Worm (Caenorhabditis elegans) whole organism, L2 larva: ENCODE measurements around the gene T26G10.3.

ENCODE experiments used
- C34F6.9 ChIP-seq: fragments of 150-350 bp; optimal IDR thresholded peaks from 2 replicates; lab custom pipeline; 2014; ENCODE audit warnings: missing biosample characterization, missing genetic modification characterization
- F13H6.1 ChIP-seq: sonication (generic microtip); optimal IDR thresholded peaks from 2 replicates; lab custom pipeline; 2016; ENCODE audit warnings: missing genetic modification characterization, missing compliant biosample characterization
- R02D3.7 ChIP-seq: fragments of 150-350 bp; optimal IDR thresholded peaks from 2 replicates; lab custom pipeline; 2014; ENCODE audit warnings: missing biosample characterization, missing genetic modification characterization
- Y55F3AM.14 ChIP-seq: fragments of 200-800 bp; sonication (Bioruptor generic); optimal IDR thresholded peaks from 2 replicates; lab custom pipeline; 2018; ENCODE audit warnings: mild to moderate bottlenecking, missing genetic modification characterization, missing compliant biosample characterization
- ZK546.5 ChIP-seq: sonication (generic microtip); optimal IDR thresholded peaks from 2 replicates; lab custom pipeline; 2017; ENCODE audit warnings: missing biosample characterization, missing genetic modification characterization
- alr-1 ChIP-seq: fragments of 150-350 bp; optimal IDR thresholded peaks from 2 replicates; lab custom pipeline; 2014; ENCODE audit warnings: missing biosample characterization, missing genetic modification characterization
- ama-1 ChIP-seq: fragments of 150-350 bp; optimal IDR thresholded peaks from 2 replicates; lab custom pipeline; 2018; ENCODE audit warnings: inconsistent platforms
- blmp-1 ChIP-seq: sonication (generic microtip); optimal IDR thresholded peaks from 2 replicates; lab custom pipeline; 2017; ENCODE audit warnings: missing genetic modification characterization, mild to moderate bottlenecking, missing compliant biosample characterization, antibody characterized with exemption, moderate library complexity; ENCODE audit not compliant: insufficient read depth
- ceh-16 ChIP-seq: fragments of 150-350 bp; optimal IDR thresholded peaks from 2 replicates; lab custom pipeline; 2014; ENCODE audit warnings: missing biosample characterization, missing genetic modification characterization
- ceh-82 ChIP-seq: fragments of 150-350 bp; optimal IDR thresholded peaks from 2 replicates; lab custom pipeline; 2014; ENCODE audit warnings: missing biosample characterization, missing genetic modification characterization
- crh-2 ChIP-seq: sonication (generic microtip); optimal IDR thresholded peaks from 2 replicates; lab custom pipeline; 2017; ENCODE audit warnings: missing biosample characterization, missing genetic modification characterization
- dmd-4 ChIP-seq: sonication (generic microtip); optimal IDR thresholded peaks from 2 replicates; lab custom pipeline; 2017; ENCODE audit warnings: missing biosample characterization, missing genetic modification characterization
- egl-27 ChIP-seq: sonication (generic microtip); optimal IDR thresholded peaks from 3 replicates; lab custom pipeline; 2017; ENCODE audit warnings: missing biosample characterization, missing genetic modification reagents, missing genetic modification characterization
- elt-1 ChIP-seq: fragments of 150-350 bp; optimal IDR thresholded peaks from 2 replicates; lab custom pipeline; 2014; ENCODE audit warnings: missing biosample characterization, missing genetic modification characterization
- elt-3 ChIP-seq: sonication (generic microtip); optimal IDR thresholded peaks from 2 replicates; lab custom pipeline; 2017; ENCODE audit warnings: missing biosample characterization, missing genetic modification characterization
- fos-1 ChIP-seq: fragments of 150-350 bp; optimal IDR thresholded peaks from 2 replicates; lab custom pipeline; 2014; ENCODE audit warnings: missing biosample characterization, missing genetic modification characterization
- gmeb-1 ChIP-seq: fragments of 150-350 bp; optimal IDR thresholded peaks from 2 replicates; lab custom pipeline; 2014; ENCODE audit warnings: missing biosample characterization, missing genetic modification characterization
- lin-11 ChIP-seq: fragments of 150-350 bp; sonication (generic microtip); optimal IDR thresholded peaks from 2 replicates; lab custom pipeline; 2014; ENCODE audit warnings: missing biosample characterization, missing genetic modification characterization, inconsistent platforms, mixed read lengths
- lin-13 ChIP-seq: fragments of 150-350 bp; optimal IDR thresholded peaks from 2 replicates; lab custom pipeline; 2014; ENCODE audit warnings: missing biosample characterization, missing genetic modification reagents, missing genetic modification characterization
- lin-39 ChIP-seq: fragments of 150-350 bp; optimal IDR thresholded peaks from 2 replicates; lab custom pipeline; 2014; ENCODE audit warnings: missing biosample characterization, missing genetic modification reagents, missing genetic modification characterization
- lsy-2 ChIP-seq, 2 experiments: fragments of 150-350 bp in 1 of 2; sonication (generic microtip) in 1 of 2; optimal IDR thresholded peaks; 2 replicates each; lab custom pipeline; 2014 to 2017; ENCODE audit warnings: missing biosample characterization in 2 of 2, missing genetic modification characterization in 2 of 2
- mab-5 ChIP-seq: fragments of 150-350 bp; optimal IDR thresholded peaks from 2 replicates; lab custom pipeline; 2014; ENCODE audit warnings: missing biosample characterization, missing genetic modification characterization
- mbf-1 ChIP-seq: sonication (generic microtip); optimal IDR thresholded peaks from 2 replicates; lab custom pipeline; 2017; ENCODE audit warnings: missing biosample characterization, missing genetic modification characterization
- mdl-1 ChIP-seq, 2 experiments: fragments of 150-350 bp in 1 of 2; sonication (generic microtip) in 1 of 2; optimal IDR thresholded peaks; 2 replicates each; lab custom pipeline; 2017; ENCODE audit warnings: missing biosample characterization in 2 of 2, missing genetic modification characterization in 2 of 2
- nhr-10 ChIP-seq: sonication (generic microtip); optimal IDR thresholded peaks from 2 replicates; lab custom pipeline; 2017; ENCODE audit warnings: missing biosample characterization, missing genetic modification characterization
- nhr-12 ChIP-seq: fragments of 150-350 bp; optimal IDR thresholded peaks from 2 replicates; lab custom pipeline; 2014; ENCODE audit warnings: missing biosample characterization, missing genetic modification characterization
- nhr-129 ChIP-seq: fragments of 150-350 bp; optimal IDR thresholded peaks from 2 replicates; lab custom pipeline; 2014; ENCODE audit warnings: missing biosample characterization, missing genetic modification characterization
- nhr-21 ChIP-seq: fragments of 150-350 bp; optimal IDR thresholded peaks from 2 replicates; lab custom pipeline; 2014; ENCODE audit warnings: missing biosample characterization, missing genetic modification characterization
- nhr-23 ChIP-seq: fragments of 150-350 bp; optimal IDR thresholded peaks from 2 replicates; lab custom pipeline; 2014; ENCODE audit warnings: missing biosample characterization, missing genetic modification reagents, missing genetic modification characterization
- nhr-237 ChIP-seq: fragments of 150-350 bp; optimal IDR thresholded peaks from 2 replicates; lab custom pipeline; 2014; ENCODE audit warnings: missing biosample characterization, missing genetic modification characterization
- nhr-6 ChIP-seq: fragments of 150-350 bp; optimal IDR thresholded peaks from 2 replicates; lab custom pipeline; 2014; ENCODE audit warnings: missing biosample characterization, missing genetic modification characterization
- nhr-77 ChIP-seq: fragments of 150-350 bp; optimal IDR thresholded peaks from 2 replicates; lab custom pipeline; 2014; ENCODE audit warnings: missing biosample characterization, missing genetic modification characterization
- sem-4 ChIP-seq: fragments of 150-350 bp; optimal IDR thresholded peaks from 2 replicates; lab custom pipeline; 2014; ENCODE audit warnings: missing biosample characterization, missing genetic modification reagents, missing genetic modification characterization
- skn-1 ChIP-seq: sonication (generic microtip); optimal IDR thresholded peaks from 2 replicates; lab custom pipeline; 2017; ENCODE audit warnings: missing biosample characterization, missing genetic modification characterization
- sma-3 ChIP-seq: sonication (generic microtip); optimal IDR thresholded peaks from 2 replicates; lab custom pipeline; 2016; ENCODE audit warnings: missing genetic modification reagents, missing genetic modification characterization, missing compliant biosample characterization
- unc-39 ChIP-seq: fragments of 150-350 bp; optimal IDR thresholded peaks from 2 replicates; lab custom pipeline; 2014; ENCODE audit warnings: missing biosample characterization, missing genetic modification characterization
- unc-55 ChIP-seq: fragments of 150-350 bp; sonication (generic microtip); optimal IDR thresholded peaks from 3 replicates; lab custom pipeline; 2014; ENCODE audit warnings: missing biosample characterization, missing genetic modification reagents, missing genetic modification characterization
- unc-62 ChIP-seq: fragments of 150-350 bp; optimal IDR thresholded peaks from 2 replicates; lab custom pipeline; 2014; ENCODE audit warnings: missing biosample characterization, missing genetic modification reagents, missing genetic modification characterization
- zag-1 ChIP-seq: fragments of 150-350 bp; optimal IDR thresholded peaks from 2 replicates; lab custom pipeline; 2014; ENCODE audit warnings: missing biosample characterization, missing genetic modification characterization
- ztf-1 ChIP-seq: fragments of 200-800 bp; sonication (Bioruptor generic); conservative IDR thresholded peaks from 2 replicates; pipeline ENCODE4 v1.3.6; 2022; ENCODE audit warnings: missing genetic modification characterization, missing compliant biosample characterization
- ztf-11 ChIP-seq: sonication (generic microtip); optimal IDR thresholded peaks from 2 replicates; lab custom pipeline; 2017; ENCODE audit warnings: missing biosample characterization, missing genetic modification characterization

The T26G10.3 gene

ce11 chrIII:9454730-9455129 lies 41.5 kb upstream of the T26G10.3 start:
- TF ChIP-seq nhr-12 (tag; lab: Kevin White, UChicago) = no peak
- no peak for TF ChIP-seq nhr-21 (tag; lab: Kevin White, UChicago)
- TF ChIP-seq nhr-23 = no peak
- peak; percentile 58 for TF ChIP-seq blmp-1 (tag; lab: Kevin White, UChicago)
- TF ChIP-seq elt-3 (tag; lab: Kevin White, UChicago) = no peak
- peak; percentile 30 for TF ChIP-seq unc-55
- no peak for TF ChIP-seq lin-11 (tag; lab: Kevin White, UChicago)

DNA sequence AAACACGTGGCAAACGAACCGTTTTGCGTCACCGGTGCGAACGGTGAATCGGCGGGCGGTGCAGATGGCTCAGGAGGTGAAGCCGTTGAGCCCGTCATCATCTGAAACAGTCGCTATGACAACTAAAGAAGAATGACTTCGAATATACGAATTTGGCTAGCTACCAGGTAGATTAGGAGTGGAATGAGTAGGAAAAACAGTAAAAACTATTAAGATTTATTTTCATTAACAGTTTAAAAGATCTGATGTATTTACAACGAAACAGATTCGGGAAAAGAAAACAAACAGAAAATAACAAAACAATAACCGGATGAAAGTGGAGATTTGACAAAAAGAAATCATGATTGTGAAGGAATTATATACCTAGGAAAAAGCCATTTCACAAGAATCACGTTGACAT lies 40.7 kb upstream of the T26G10.3 start, which contains the start of gene F54C8.7:
Gene F54C8.7, minus strand, starts transcription at position 101 of the 400 bp plus-strand sequence.
- TF ChIP-seq sma-3 (GFP tag; lab: Kevin White, UChicago) (no peak), C34F6.9 (tag; lab: Kevin White, UChicago) (no peak), lin-13 (GFP tag; lab: Kevin White, UChicago) (no peak), mdl-1 (tag; optimal IDR thresholded peaks at IDR 0.05; lab: Kevin White, UChicago) (no peak), ceh-16 (tag; lab: Kevin White, UChicago) (no peak), blmp-1 (tag; lab: Kevin White, UChicago) (no peak), unc-39 (no peak), nhr-129 (tag; lab: Kevin White, UChicago) (no peak), mab-5 (tag; lab: Kevin White, UChicago) (no peak), fos-1 (no peak), nhr-10 (tag; lab: Kevin White, UChicago) (no peak)
- TF ChIP-seq, all 48 proteins: peak for 0

DNA sequence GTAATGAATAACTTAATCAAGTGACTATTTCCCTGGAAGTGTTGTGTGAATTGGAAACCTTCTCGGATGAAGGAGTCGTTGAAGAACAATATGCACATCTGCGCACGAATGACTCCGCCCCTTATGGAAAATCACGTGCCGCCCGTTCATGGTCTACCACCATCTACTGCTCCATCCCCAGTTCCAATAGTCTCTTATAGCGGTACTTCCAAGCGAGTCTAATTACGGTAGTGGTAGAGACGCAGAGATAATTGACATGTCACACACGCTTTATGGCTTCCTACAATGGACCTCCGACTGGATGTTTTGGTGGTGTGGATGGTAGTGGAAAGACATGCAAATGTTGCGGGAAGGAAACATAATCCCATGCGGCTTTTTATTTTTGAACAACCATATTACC lies 37.7 kb upstream of the T26G10.3 start:
- TF ChIP-seq ztf-1 (GFP tag; lab: Robert Waterston, UW) = no peak
- TF ChIP-seq mbf-1 = no peak
- no peak for TF ChIP-seq unc-55
- TF ChIP-seq C34F6.9 (tag; lab: Kevin White, UChicago) = peak; percentile 65
- no peak for TF ChIP-seq alr-1 (tag; lab: Kevin White, UChicago)
- no peak for TF ChIP-seq gmeb-1 (tag; lab: Kevin White, UChicago)
- no peak for TF ChIP-seq blmp-1 (tag; lab: Kevin White, UChicago)
- TF ChIP-seq nhr-10 (tag; lab: Kevin White, UChicago) = no peak
- TF ChIP-seq lsy-2 (tag; optimal IDR thresholded peaks at IDR 0.05; lab: Kevin White, UChicago) = peak in 1 of 2 experiments; percentile 18
- no peak for TF ChIP-seq nhr-6 (tag; lab: Kevin White, UChicago)
- TF ChIP-seq unc-39 = no peak
- TF ChIP-seq nhr-129 (tag; lab: Kevin White, UChicago) = peak; percentile 42

ce11 chrIII:9449831-9450230 lies 36.6 kb upstream of the T26G10.3 start, which contains the start of gene F54C8.6:
TSS of gene F54C8.6 (minus strand) at chrIII:9449931.
- TF ChIP-seq nhr-21 (tag; lab: Kevin White, UChicago) = no peak
- TF ChIP-seq alr-1 (tag; lab: Kevin White, UChicago) = no peak
- TF ChIP-seq ceh-16 (tag; lab: Kevin White, UChicago) = no peak
- no peak for TF ChIP-seq skn-1 (tag; lab: Kevin White, UChicago)
- no peak for TF ChIP-seq crh-2 (tag; lab: Kevin White, UChicago)
- no peak for TF ChIP-seq mab-5 (tag; lab: Kevin White, UChicago)
- no peak for TF ChIP-seq ama-1 (lab: Kevin White, UChicago)
- no peak for TF ChIP-seq nhr-23
- TF ChIP-seq unc-55 = no peak
- TF ChIP-seq elt-1 (tag; lab: Kevin White, UChicago) = no peak
- no peak for TF ChIP-seq sma-3 (GFP tag; lab: Kevin White, UChicago)
- TF ChIP-seq lin-13 (GFP tag; lab: Kevin White, UChicago) = no peak
- TF ChIP-seq Y55F3AM.14 = no peak

- no peak for TF ChIP-seq elt-1 (tag; lab: Kevin White, UChicago)
- peak; percentile 7 for TF ChIP-seq Y55F3AM.14
- no peak for TF ChIP-seq unc-39
- TF ChIP-seq nhr-12 (tag; lab: Kevin White, UChicago) = no peak
- TF ChIP-seq ceh-16 (tag; lab: Kevin White, UChicago) = peak; percentile 39
- no peak for TF ChIP-seq ztf-11
- no peak for TF ChIP-seq egl-27 (tag; lab: Kevin White, UChicago)
- no peak for TF ChIP-seq nhr-23
- no peak for TF ChIP-seq nhr-237
- TF ChIP-seq fos-1 = peak; percentile 57
- TF ChIP-seq mbf-1 = no peak
- peak; percentile 74 for TF ChIP-seq nhr-21 (tag; lab: Kevin White, UChicago)
- no peak for TF ChIP-seq nhr-77 (tag; lab: Kevin White, UChicago)
- no peak for TF ChIP-seq ztf-1 (GFP tag; lab: Robert Waterston, UW)
- no peak for TF ChIP-seq unc-62 (GFP tag; lab: Kevin White, UChicago)
- TF ChIP-seq mab-5 (tag; lab: Kevin White, UChicago) = peak; percentile 77
- TF ChIP-seq lin-39 (tag; lab: Kevin White, UChicago) = no peak
- no peak for TF ChIP-seq R02D3.7
- TF ChIP-seq sem-4 (tag; lab: Kevin White, UChicago) = peak; percentile 42
- peak; percentile 70 to 93 for TF ChIP-seq lsy-2 (tag; optimal IDR thresholded peaks at IDR 0.05; lab: Kevin White, UChicago)
- peak; percentile 74 for TF ChIP-seq zag-1
- TF ChIP-seq elt-3 (tag; lab: Kevin White, UChicago) = no peak
- no peak for TF ChIP-seq ceh-82 (tag; lab: Kevin White, UChicago)
- peak; percentile 93 for TF ChIP-seq crh-2 (tag; lab: Kevin White, UChicago)
- TF ChIP-seq ZK546.5 (tag; lab: Kevin White, UChicago) = peak; percentile 58
- peak; percentile 83 for TF ChIP-seq F13H6.1 (tag; lab: Kevin White, UChicago)
- TF ChIP-seq alr-1 (tag; lab: Kevin White, UChicago) = no peak
- TF ChIP-seq dmd-4 = no peak
Observed at ce11 chrIII:9443417-9444027, 30.3 kb upstream of the T26G10.3 start, which contains the start of gene pir-2. TSS of gene pir-2 (minus strand) at chrIII:9443634.
